Fruit fly (Drosophila melanogaster) whole organism, embryonic: ENCODE data around the gene CG15912.
A peak's percentile ranks its signal among the peaks of the same experiment; 100 is the strongest.

Experiments
- Atf3 ChIP-seq: fragments of 200-800 bp; sonication (Bioruptor generic); optimal IDR thresholded peaks from 3 replicates; lab custom pipeline; 2016; ENCODE audit warnings: missing biosample characterization, missing genetic modification characterization
- Atf6 ChIP-seq: fragments of 200-800 bp; sonication (Bioruptor generic); IDR thresholded peaks from 2 replicates; pipeline ENCODE4 v1.3.6; 2022; ENCODE audit warnings: missing biosample characterization, missing genetic modification characterization
- Bdp1 ChIP-seq: fragments of 200-800 bp; sonication (Bioruptor generic); optimal IDR thresholded peaks from 3 replicates; lab custom pipeline; 2016; ENCODE audit warnings: missing biosample characterization, missing genetic modification characterization
- Bgb ChIP-seq: fragments of 200-800 bp; sonication (Bioruptor generic); IDR thresholded peaks from 2 replicates; pipeline ENCODE4 v1.3.6; 2022; ENCODE audit warnings: missing biosample characterization, missing genetic modification characterization; ENCODE audit not compliant: partially characterized antibody
- CG1024 ChIP-seq: fragments of 200-800 bp; sonication (Bioruptor generic); IDR thresholded peaks from 2 replicates; pipeline ENCODE4 v1.3.6; 2022; ENCODE audit warnings: missing biosample characterization, missing genetic modification characterization
- CG10979 ChIP-seq: fragments of 200-800 bp; sonication (Bioruptor generic); optimal IDR thresholded peaks from 2 replicates; lab custom pipeline; 2018; ENCODE audit warnings: missing biosample characterization, mild to moderate bottlenecking, missing genetic modification characterization, moderate library complexity
- CG11456 ChIP-seq: fragments of 200-800 bp; sonication (Bioruptor generic); IDR thresholded peaks from 3 replicates; pipeline ENCODE4 v1.3.6; 2022; ENCODE audit warnings: missing biosample characterization, missing genetic modification characterization
- CG11560 ChIP-seq: fragments of 200-800 bp; sonication (Bioruptor generic); IDR thresholded peaks from 3 replicates; pipeline ENCODE4 v1.3.6; 2022; ENCODE audit warnings: missing biosample characterization, missing genetic modification characterization
- CG11696 ChIP-seq: fragments of 200-800 bp; sonication (Bioruptor generic); IDR thresholded peaks from 2 replicates; pipeline ENCODE4 v1.3.6; 2022; ENCODE audit warnings: missing biosample characterization, missing genetic modification characterization
- CG12219 ChIP-seq: fragments of 200-800 bp; sonication (Bioruptor generic); optimal IDR thresholded peaks from 3 replicates; lab custom pipeline; 2018; ENCODE audit warnings: missing biosample characterization, mild to moderate bottlenecking, missing genetic modification characterization
- CG13123 ChIP-seq: fragments of 200-800 bp; sonication (Bioruptor generic); optimal IDR thresholded peaks from 2 replicates; lab custom pipeline; 2016; ENCODE audit warnings: missing biosample characterization, missing genetic modification characterization
- CG15601 ChIP-seq: fragments of 200-800 bp; sonication (Bioruptor generic); optimal IDR thresholded peaks from 3 replicates; lab custom pipeline; 2019; ENCODE audit warnings: missing biosample characterization, mild to moderate bottlenecking, missing genetic modification characterization, moderate library complexity
- CG17361 ChIP-seq: fragments of 200-800 bp; sonication (Bioruptor generic); IDR thresholded peaks from 3 replicates; pipeline ENCODE4 v1.3.6; 2022; ENCODE audit warnings: missing biosample characterization, missing genetic modification characterization
- CG17612 ChIP-seq: fragments of 200-800 bp; sonication (Bioruptor generic); IDR thresholded peaks from 2 replicates; pipeline ENCODE4 v1.3.6; 2022; ENCODE audit warnings: missing biosample characterization, missing genetic modification characterization
- CG2120 ChIP-seq: fragments of 200-800 bp; sonication (Bioruptor generic); optimal IDR thresholded peaks from 3 replicates; lab custom pipeline; 2016; ENCODE audit warnings: missing biosample characterization, missing genetic modification characterization
- CG30020 ChIP-seq: fragments of 200-800 bp; optimal IDR thresholded peaks from 2 replicates; lab custom pipeline; 2019; ENCODE audit warnings: missing biosample characterization, mild to moderate bottlenecking, missing genetic modification characterization, moderate library complexity
- CG3163 ChIP-seq: fragments of 200-800 bp; sonication (Bioruptor generic); optimal IDR thresholded peaks from 3 replicates; lab custom pipeline; 2016; ENCODE audit warnings: missing biosample characterization, missing genetic modification characterization
- CG3847 ChIP-seq: fragments of 200-800 bp; sonication (Bioruptor generic); IDR thresholded peaks from 2 replicates; pipeline ENCODE4 v1.3.6; 2022; ENCODE audit warnings: missing biosample characterization, missing genetic modification characterization
- CG4730 ChIP-seq: fragments of 200-800 bp; sonication (Bioruptor generic); IDR thresholded peaks from 2 replicates; pipeline ENCODE4 v1.3.6; 2022; ENCODE audit warnings: missing biosample characterization, missing genetic modification characterization
- CG8478 ChIP-seq: fragments of >200 bp; optimal IDR thresholded peaks from 2 replicates; lab custom pipeline; 2018
- CG8924 ChIP-seq: fragments of 200-800 bp; optimal IDR thresholded peaks from 3 replicates; lab custom pipeline; 2019; ENCODE audit warnings: missing biosample characterization, mild to moderate bottlenecking, missing genetic modification characterization, moderate library complexity
- Chrac-16 ChIP-seq: fragments of 200-800 bp; sonication (Bioruptor generic); optimal IDR thresholded peaks from 3 replicates; lab custom pipeline; 2016; ENCODE audit warnings: missing biosample characterization, missing genetic modification characterization
- D19A ChIP-seq: fragments of 200-800 bp; optimal IDR thresholded peaks from 3 replicates; lab custom pipeline; 2019; ENCODE audit warnings: missing biosample characterization, mild to moderate bottlenecking, missing genetic modification characterization, moderate library complexity
- Deaf1 ChIP-seq: fragments of 200-800 bp; optimal IDR thresholded peaks from 3 replicates; lab custom pipeline; 2019; ENCODE audit warnings: missing biosample characterization, mild to moderate bottlenecking, missing genetic modification characterization, moderate library complexity
- E2f2 ChIP-seq: fragments of 200-800 bp; sonication (Bioruptor generic); IDR thresholded peaks from 2 replicates; pipeline ENCODE4 v1.3.6; 2022; ENCODE audit warnings: missing biosample characterization, missing genetic modification characterization
- MESR4 ChIP-seq: fragments of 200-800 bp; sonication (Bioruptor generic); optimal IDR thresholded peaks from 2 replicates; lab custom pipeline; 2018; ENCODE audit warnings: missing biosample characterization, mild to moderate bottlenecking, missing genetic modification characterization, moderate library complexity
- Mad ChIP-seq: fragments of 200-800 bp; sonication (Bioruptor generic); optimal IDR thresholded peaks from 2 replicates; lab custom pipeline; 2016; ENCODE audit warnings: missing biosample characterization, missing genetic modification characterization
- Mes4 ChIP-seq: fragments of 200-800 bp; sonication (Bioruptor generic); optimal IDR thresholded peaks from 2 replicates; lab custom pipeline; 2016; ENCODE audit warnings: missing biosample characterization, missing genetic modification characterization
- TFAM ChIP-seq: fragments of 200-800 bp; sonication (Bioruptor generic); optimal IDR thresholded peaks from 2 replicates; lab custom pipeline; 2017; ENCODE audit warnings: missing biosample characterization, missing genetic modification characterization, inconsistent platforms
- ase ChIP-seq: fragments of 200-800 bp; sonication (Bioruptor generic); IDR thresholded peaks from 3 replicates; pipeline ENCODE4 v1.3.6; 2022; ENCODE audit warnings: missing biosample characterization, missing genetic modification characterization
- bcd ChIP-seq: fragments of 200-800 bp; sonication (Bioruptor generic); optimal IDR thresholded peaks from 2 replicates; lab custom pipeline; 2017; ENCODE audit warnings: missing biosample characterization, mild to moderate bottlenecking, missing genetic modification characterization
- bowl ChIP-seq: fragments of 200-800 bp; sonication (Bioruptor generic); IDR thresholded peaks from 2 replicates; pipeline ENCODE4 v1.3.6; 2022; ENCODE audit warnings: missing biosample characterization, missing genetic modification characterization
- cas ChIP-seq: fragments of 200-800 bp; sonication (Bioruptor generic); IDR thresholded peaks from 2 replicates; pipeline ENCODE4 v1.3.6; 2022; ENCODE audit warnings: missing biosample characterization, missing genetic modification characterization
- cato ChIP-seq: fragments of 200-800 bp; sonication (Bioruptor generic); optimal IDR thresholded peaks from 2 replicates; lab custom pipeline; 2016; ENCODE audit warnings: missing biosample characterization, missing genetic modification characterization, borderline replicate concordance
- corto ChIP-seq: fragments of 200-800 bp; sonication (Bioruptor generic); optimal IDR thresholded peaks from 2 replicates; lab custom pipeline; 2016; ENCODE audit warnings: missing biosample characterization, mild to moderate bottlenecking, missing genetic modification characterization, moderate library complexity
- crp ChIP-seq, 2 experiments: fragments of 200-800 bp; sonication (Bioruptor generic); optimal IDR thresholded peaks; 2 replicates in 1 of 2; 3 replicates in 1 of 2; lab custom pipeline; 2017; ENCODE audit warnings: missing biosample characterization in 2 of 2, missing genetic modification characterization in 2 of 2, mild to moderate bottlenecking in 1 of 2, moderate library complexity in 1 of 2
- cwo ChIP-seq: fragments of 200-800 bp; sonication (Bioruptor generic); optimal IDR thresholded peaks from 3 replicates; lab custom pipeline; 2017; ENCODE audit warnings: missing biosample characterization, missing genetic modification characterization, mild to moderate bottlenecking, moderate library complexity, missing genetic modification reagents
- gsb ChIP-seq: fragments of 200-800 bp; sonication (Bioruptor generic); IDR thresholded peaks from 2 replicates; pipeline ENCODE4 v1.3.6; 2022; ENCODE audit warnings: missing biosample characterization, missing genetic modification characterization
- kah ChIP-seq: fragments of 200-800 bp; sonication (Bioruptor generic); optimal IDR thresholded peaks from 2 replicates; lab custom pipeline; 2018; ENCODE audit warnings: missing biosample characterization, mild to moderate bottlenecking, missing genetic modification characterization
- pan ChIP-seq, 4 experiments: fragments of >200 bp in 3 of 4; fragments of 200-800 bp in 1 of 4; sonication (Bioruptor generic) in 1 of 4; optimal IDR thresholded peaks in 3 of 4; IDR thresholded peaks in 1 of 4; 2 replicates each; pipeline versions ENCODE4 v1.3.6 to Lab custom; 2017 to 2022; ENCODE audit warnings: missing biosample characterization in 2 of 4, missing genetic modification characterization in 2 of 4, mixed read lengths in 1 of 4
- pho ChIP-seq: fragments of 200-800 bp; sonication (Bioruptor generic); optimal IDR thresholded peaks from 2 replicates; lab custom pipeline; 2016; ENCODE audit warnings: missing biosample characterization, missing genetic modification characterization
- phol ChIP-seq: fragments of 200-800 bp; sonication (Bioruptor generic); optimal IDR thresholded peaks from 3 replicates; lab custom pipeline; 2018; ENCODE audit warnings: missing biosample characterization, mild to moderate bottlenecking, missing genetic modification characterization, moderate library complexity
- pita ChIP-seq: fragments of 200-800 bp; sonication (Bioruptor generic); optimal IDR thresholded peaks from 2 replicates; lab custom pipeline; 2017; ENCODE audit warnings: missing biosample characterization, mild to moderate bottlenecking, missing genetic modification characterization
- pros ChIP-seq: fragments of 200-800 bp; sonication (Bioruptor generic); optimal IDR thresholded peaks from 3 replicates; lab custom pipeline; 2019; ENCODE audit warnings: missing biosample characterization, mild to moderate bottlenecking, missing genetic modification characterization, moderate library complexity
- pum ChIP-seq: fragments of 200-800 bp; sonication (Bioruptor generic); optimal IDR thresholded peaks from 2 replicates; lab custom pipeline; 2016; ENCODE audit warnings: missing biosample characterization, missing genetic modification characterization
- sens ChIP-seq: fragments of 200-800 bp; sonication (Bioruptor generic); peaks from one replicate; lab custom pipeline; 2016; ENCODE audit warnings: missing biosample characterization, missing genetic modification characterization
- stc ChIP-seq: fragments of 200-800 bp; sonication (Bioruptor generic); IDR thresholded peaks from 2 replicates; pipeline ENCODE4 v1.3.6; 2022; ENCODE audit warnings: missing biosample characterization, missing genetic modification characterization
- tna ChIP-seq: fragments of 200-800 bp; sonication (Bioruptor generic); IDR thresholded peaks from 2 replicates; pipeline ENCODE4 v1.3.6; 2022; ENCODE audit warnings: missing biosample characterization, missing genetic modification characterization; ENCODE audit not compliant: partially characterized antibody
- ttk ChIP-seq: fragments of 200-800 bp; sonication (Bioruptor generic); IDR thresholded peaks from 2 replicates; pipeline ENCODE4 v2.1.2; 2022; ENCODE audit warnings: missing biosample characterization, missing genetic modification characterization
- z ChIP-seq: fragments of 200-800 bp; sonication (Bioruptor generic); IDR thresholded peaks from 3 replicates; pipeline ENCODE4 v1.3.6; 2022; ENCODE audit warnings: missing biosample characterization, missing genetic modification characterization
- zen2 ChIP-seq: fragments of 200-800 bp; sonication (Bioruptor generic); IDR thresholded peaks from 3 replicates; pipeline ENCODE4 v1.3.6; 2022; ENCODE audit warnings: missing biosample characterization, missing genetic modification characterization; ENCODE audit not compliant: partially characterized antibody

CG15912 gene

dm6 chrX:4540430-4540932 lies 8.4 kb upstream of the CG15912 start, which contains the start of the genes rb and CHOp24 (continued):
- TF ChIP-seq CG8924 (tag; lab: Kevin White, UChicago): peak; percentile 3
- peak in 1 of 2 experiments; percentile 23 for TF ChIP-seq crp (GFP tag; optimal IDR thresholded peaks at IDR 0.05; lab: Kevin White, UChicago)
- TF ChIP-seq sens (GFP tag; lab: Kevin White, UChicago): peak; percentile 88
- TF ChIP-seq ase: no peak
- no peak for TF ChIP-seq CG11560 (tag; lab: Robert Waterston, UW)
- no peak for TF ChIP-seq CG17612 (GFP tag; lab: Robert Waterston, UW)
- TF ChIP-seq cato: no peak
- TF ChIP-seq pan (optimal IDR thresholded peaks at IDR 0.05; lab: Kevin White, UChicago): no peak
- TF ChIP-seq pan (GFP tag; optimal IDR thresholded peaks at IDR 0.05 in 1 of 2, IDR thresholded peaks at IDR 0.05 in 1 of 2): no peak
- TF ChIP-seq CG13123 (GFP tag; lab: Kevin White, UChicago): no peak
- peak; percentile 18; the same call in 1 of the 2 replicates for TF ChIP-seq E2f2 (GFP tag; lab: Robert Waterston, UW)
- peak; percentile 42 for TF ChIP-seq phol (tag; lab: Kevin White, UChicago)
- TF ChIP-seq Bdp1 (GFP tag; lab: Kevin White, UChicago): no peak
- TF ChIP-seq CG8478 (lab: Kevin White, UChicago): no peak
- TF ChIP-seq tna (GFP tag; lab: Robert Waterston, UW): peak; percentile 95
- TF ChIP-seq CG3163 (GFP tag; lab: Kevin White, UChicago): no peak
- TF ChIP-seq CG15601 (tag; lab: Kevin White, UChicago): no peak
- no peak for TF ChIP-seq CG11456 (GFP tag; lab: Robert Waterston, UW)
- TF ChIP-seq Bgb (GFP tag; lab: Robert Waterston, UW): peak; percentile 89
- TF ChIP-seq Chrac-16 (GFP tag; lab: Kevin White, UChicago): peak; percentile 4
- TF ChIP-seq z (GFP tag; lab: Robert Waterston, UW): no peak
- no peak for TF ChIP-seq bowl
- peak; percentile 32 for TF ChIP-seq pum (GFP tag; lab: Kevin White, UChicago)
- TF ChIP-seq CG2120: peak; percentile 57
- peak; percentile 17; the same call in 1 of the 2 replicates for TF ChIP-seq CG3847
- TF ChIP-seq Atf6 (GFP tag; lab: Robert Waterston, UW): no peak
- no peak for TF ChIP-seq CG10979
- TF ChIP-seq ttk (GFP tag; lab: Robert Waterston, UW): no peak
- TF ChIP-seq MESR4 (GFP tag; lab: Kevin White, UChicago): no peak
- no peak for TF ChIP-seq cas (GFP tag; lab: Robert Waterston, UW)
- TF ChIP-seq TFAM: no peak
- no peak for TF ChIP-seq CG4730 (GFP tag; lab: Robert Waterston, UW)
- TF ChIP-seq pros (GFP tag; lab: Kevin White, UChicago): no peak
- no peak for TF ChIP-seq CG1024 (GFP tag; lab: Robert Waterston, UW)
- no peak for TF ChIP-seq gsb (GFP tag; lab: Robert Waterston, UW)
- no peak for TF ChIP-seq D19A (tag; lab: Kevin White, UChicago)
- no peak for TF ChIP-seq Atf3 (GFP tag; lab: Kevin White, UChicago)
- peak; percentile 78; the same call in 1 of the 3 replicates for TF ChIP-seq zen2 (GFP tag; lab: Robert Waterston, UW)
- TF ChIP-seq CG17361 (GFP tag; lab: Robert Waterston, UW): no peak
- no peak for TF ChIP-seq Mad (GFP tag; lab: Kevin White, UChicago)
- TF ChIP-seq pho: peak; percentile 23
- no peak for TF ChIP-seq pita (GFP tag; lab: Kevin White, UChicago)
- TF ChIP-seq CG30020 (tag; lab: Kevin White, UChicago): peak; percentile 59
- TF ChIP-seq Deaf1: no peak
- no peak for TF ChIP-seq Mes4 (GFP tag; lab: Kevin White, UChicago)
- TF ChIP-seq corto (GFP tag; lab: Kevin White, UChicago): no peak
- TF ChIP-seq bcd (GFP tag; lab: Kevin White, UChicago): no peak
- TF ChIP-seq stc (GFP tag; lab: Robert Waterston, UW): no peak
- TF ChIP-seq CG12219 (GFP tag; lab: Kevin White, UChicago): no peak
- TF ChIP-seq CG11696 (GFP tag; lab: Robert Waterston, UW): no peak
- no peak for TF ChIP-seq kah
- no peak for TF ChIP-seq cwo (GFP tag; lab: Kevin White, UChicago)
